Worm (Caenorhabditis elegans): ENCODE results near the gene clec-180.
A peak's percentile ranks its signal among the peaks of the same experiment; 100 is the strongest.

Gene clec-180

ce11 chrIV:7532360-7532759, 36.3 kb upstream of the clec-180 start, which contains the start of gene R05G6.1:
Gene R05G6.1 (plus strand): TSS chrIV:7532660.
- TF ChIP-seq ztf-11 (tag; optimal IDR thresholded peaks at IDR 0.05) (no peak), hlh-1 (tag; optimal IDR thresholded peaks at IDR 0.05) (no peak), tbx-8 (GFP tag; optimal IDR thresholded peaks at IDR 0.05) (no peak), ces-1 (GFP tag; optimal IDR thresholded peaks at IDR 0.05) (no peak), unc-120 (tag; optimal IDR thresholded peaks at IDR 0.05; ENCODE audit: poor library complexity, severe bottlenecking) (no peak), lin-13 (tag; optimal IDR thresholded peaks at IDR 0.05) (no peak), mls-2 (tag; optimal IDR thresholded peaks at IDR 0.05) (no peak), nhr-237 (tag; optimal IDR thresholded peaks at IDR 0.05) (no peak), zip-8 (tag; optimal IDR thresholded peaks at IDR 0.05) (no peak), M03D4.4 (tag; optimal IDR thresholded peaks at IDR 0.05) (no peak), mab-5 (tag; optimal IDR thresholded peaks at IDR 0.05) (no peak)

DNA sequence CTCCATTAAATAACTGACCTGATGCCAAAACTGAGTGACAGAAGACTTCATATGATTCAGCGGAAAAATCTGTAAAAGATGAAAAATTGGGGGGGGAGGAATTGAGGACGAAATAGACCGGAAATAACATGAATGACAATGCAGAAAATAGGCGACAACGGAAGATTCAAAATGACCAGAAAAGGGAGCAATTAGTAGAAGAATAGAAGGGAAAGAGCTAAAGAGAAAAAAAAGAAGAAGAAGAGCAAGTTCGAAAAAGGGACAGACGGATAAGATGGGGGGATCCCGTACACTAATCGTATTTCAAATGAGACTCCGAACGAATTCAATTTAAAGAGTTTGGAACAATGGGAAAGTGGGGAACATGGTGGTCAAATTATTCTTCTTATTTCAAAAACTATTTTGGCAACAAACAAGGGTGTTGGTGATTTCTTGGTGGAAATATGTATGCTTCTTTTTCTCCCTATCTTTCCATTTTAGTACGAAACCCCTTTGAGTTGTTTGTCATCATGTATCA, 26.1 kb upstream of the clec-180 start, which contains the start of gene R05G6.10:
Gene R05G6.10, minus strand, starts transcription at position 51 of the 517 bp plus-strand sequence.
- TF ChIP-seq ces-1 (GFP tag; optimal IDR thresholded peaks at IDR 0.05) = peak; percentile 95
- TF ChIP-seq sem-2 (GFP tag; optimal IDR thresholded peaks at IDR 0.05) = no peak

DNA sequence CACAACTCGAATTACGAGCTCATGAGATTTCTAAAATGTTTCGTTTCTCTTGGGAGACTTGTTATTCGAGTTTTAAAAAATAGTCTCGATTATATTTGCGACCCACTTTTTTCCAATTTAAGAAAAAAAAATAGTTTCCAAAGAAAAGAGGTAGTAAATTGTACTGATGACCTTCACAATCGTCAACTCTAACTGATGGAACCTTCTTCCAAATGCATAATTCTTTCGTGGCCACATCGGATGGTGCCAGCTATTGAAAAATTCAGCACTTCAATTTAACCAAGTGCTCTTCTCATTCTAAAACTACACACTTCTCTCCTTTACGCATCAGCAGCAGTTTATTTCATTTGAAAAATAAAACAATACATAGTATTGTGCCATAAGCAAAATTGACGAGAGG, 25.0 kb upstream of the clec-180 start:
- TF ChIP-seq tbx-8 (GFP tag; optimal IDR thresholded peaks at IDR 0.05) (no peak), unc-120 (tag; optimal IDR thresholded peaks at IDR 0.05; ENCODE audit: poor library complexity, severe bottlenecking) (no peak), drap-1 (GFP tag; optimal IDR thresholded peaks at IDR 0.05) (no peak), blmp-1 (tag; optimal IDR thresholded peaks at IDR 0.05) (no peak), unc-62 (GFP tag; optimal IDR thresholded peaks at IDR 0.05) (no peak), nhr-2 (tag; optimal IDR thresholded peaks at IDR 0.05) (no peak), ztf-11 (tag; optimal IDR thresholded peaks at IDR 0.05) (no peak), nhr-12 (tag; optimal IDR thresholded peaks at IDR 0.05) (no peak), elt-1 (tag; optimal IDR thresholded peaks at IDR 0.05; ENCODE audit: borderline replicate concordance, insufficient read depth) (no peak), ceh-39 (tag; optimal IDR thresholded peaks at IDR 0.05) (no peak)

ce11 chrIV:7547843-7548578, 20.7 kb upstream of the clec-180 start, which contains the start of the genes cdd-2 and oef-1:
Gene cdd-2 (minus strand): TSS chrIV:7547893.
Gene oef-1 (plus strand): TSS chrIV:7548417.
- TF ChIP-seq sem-2 (GFP tag; optimal IDR thresholded peaks at IDR 0.05) (no peak), ceh-43 (GFP tag; optimal IDR thresholded peaks at IDR 0.05) (no peak), mls-2 (tag; optimal IDR thresholded peaks at IDR 0.05) (no peak), lin-32 (GFP tag; optimal IDR thresholded peaks at IDR 0.05) (no peak), hlh-1 (tag; optimal IDR thresholded peaks at IDR 0.05) (no peak), elt-1 (tag; optimal IDR thresholded peaks at IDR 0.05; ENCODE audit: borderline replicate concordance, insufficient read depth) (no peak), nhr-76 (tag; optimal IDR thresholded peaks at IDR 0.05) (no peak), unc-62 (GFP tag; optimal IDR thresholded peaks at IDR 0.05) (no peak), tbx-8 (GFP tag; optimal IDR thresholded peaks at IDR 0.05) (no peak), elt-3 (tag; optimal IDR thresholded peaks at IDR 0.05) (no peak), ceh-39 (tag; optimal IDR thresholded peaks at IDR 0.05) (no peak), nhr-237 (tag; optimal IDR thresholded peaks at IDR 0.05) (no peak), ces-1 (GFP tag; optimal IDR thresholded peaks at IDR 0.05) (no peak), mep-1 (tag; optimal IDR thresholded peaks at IDR 0.05) (no peak)

DNA sequence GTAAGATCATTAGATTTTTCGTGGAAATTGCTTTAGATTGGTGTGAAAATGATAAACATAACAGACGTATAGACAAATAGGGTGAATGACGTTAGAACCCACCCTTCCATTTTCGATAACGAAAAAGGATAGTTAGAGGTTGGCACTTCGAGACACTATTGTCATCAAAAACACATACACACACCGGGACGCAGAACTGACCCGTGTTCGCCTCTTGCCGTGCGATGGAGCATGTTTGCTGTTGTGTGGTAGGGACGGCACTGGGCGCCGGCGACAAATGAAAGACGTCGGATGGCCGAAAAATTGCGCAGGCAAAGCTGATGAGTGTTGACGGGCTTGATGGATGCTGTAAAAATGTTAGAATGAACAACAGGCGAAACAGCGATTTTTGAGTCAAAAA, 18.8 kb upstream of the clec-180 start:
- TF ChIP-seq zip-8 (tag; optimal IDR thresholded peaks at IDR 0.05) (no peak), nhr-28 (tag; optimal IDR thresholded peaks at IDR 0.05) (no peak), unc-62 (GFP tag; optimal IDR thresholded peaks at IDR 0.05) (no peak), elt-1 (tag; optimal IDR thresholded peaks at IDR 0.05; ENCODE audit: borderline replicate concordance, insufficient read depth) (no peak), lin-32 (GFP tag; optimal IDR thresholded peaks at IDR 0.05) (no peak), mab-5 (tag; optimal IDR thresholded peaks at IDR 0.05) (no peak), nhr-2 (tag; optimal IDR thresholded peaks at IDR 0.05) (no peak)

DNA sequence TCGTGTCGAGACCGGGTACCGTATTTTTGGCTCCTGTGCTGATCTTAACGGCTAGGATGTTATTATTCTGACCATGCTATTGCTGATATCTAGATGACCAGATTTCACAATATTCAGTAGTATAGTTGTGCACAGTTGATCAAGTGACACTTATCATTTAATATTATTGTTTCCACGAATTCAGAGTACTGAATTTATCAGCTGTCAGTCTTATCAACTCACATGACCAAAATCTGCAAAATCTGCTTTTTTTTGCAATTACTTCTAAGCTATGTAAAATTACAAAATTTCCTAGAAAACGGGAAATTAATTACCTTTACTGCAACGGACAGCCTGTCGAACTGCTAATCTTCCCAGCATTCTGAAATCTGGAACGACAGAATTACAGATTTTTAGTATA, 18.2 kb upstream of the clec-180 start, which contains the start of gene pam-1:
Gene pam-1, minus strand, starts transcription at position 368 of the 400 bp plus-strand sequence.
- TF ChIP-seq unc-62 (GFP tag; optimal IDR thresholded peaks at IDR 0.05) (no peak), unc-39 (tag; optimal IDR thresholded peaks at IDR 0.05) (no peak), mep-1 (tag; optimal IDR thresholded peaks at IDR 0.05) (no peak), M03D4.4 (tag; optimal IDR thresholded peaks at IDR 0.05) (no peak), ces-1 (GFP tag; optimal IDR thresholded peaks at IDR 0.05) (no peak), sptf-1 (tag; optimal IDR thresholded peaks at IDR 0.05) (no peak), hlh-1 (tag; optimal IDR thresholded peaks at IDR 0.05) (no peak), cnd-1 (tag; optimal IDR thresholded peaks at IDR 0.05) (no peak), snpc-4 (tag; optimal IDR thresholded peaks at IDR 0.05) (no peak), lsy-2 (tag; optimal IDR thresholded peaks at IDR 0.05) (no peak), mab-5 (tag; optimal IDR thresholded peaks at IDR 0.05) (no peak), bed-3 (GFP tag; optimal IDR thresholded peaks at IDR 0.05) (no peak)

Data from whole organism, mixed stage, embryonic.